Worm (Caenorhabditis elegans) whole organism, L4 larva: Measurements from ENCODE around the gene Y41E3.18.

Source experiments
- D1046.2 ChIP-seq: fragments of 200-800 bp; sonication (Bioruptor generic); IDR thresholded peaks from 2 replicates; pipeline ENCODE4 v1.3.6; 2022; ENCODE audit warnings: missing genetic modification characterization, missing compliant biosample characterization
- F10B5.3 ChIP-seq: sonication (generic microtip); optimal IDR thresholded peaks from 2 replicates; lab custom pipeline; 2016; ENCODE audit warnings: mild to moderate bottlenecking, missing genetic modification characterization, missing compliant biosample characterization
- F26F4.8 ChIP-seq: fragments of 200-800 bp; sonication (Bioruptor generic); conservative IDR thresholded peaks from 2 replicates; pipeline ENCODE4 v1.3.6; 2022; ENCODE audit warnings: missing genetic modification characterization, missing compliant biosample characterization
- F49E8.2 ChIP-seq: sonication (generic microtip); optimal IDR thresholded peaks from 2 replicates; lab custom pipeline; 2016; ENCODE audit warnings: missing compliant biosample characterization, mild to moderate bottlenecking, missing genetic modification characterization, borderline replicate concordance
- T26A8.4 ChIP-seq: fragments of 200-800 bp; sonication (Bioruptor generic); IDR thresholded peaks from 2 replicates; pipeline ENCODE4 v1.3.6; 2022; ENCODE audit warnings: missing genetic modification characterization, missing compliant biosample characterization
- Y5F2A.4 ChIP-seq: fragments of 200-800 bp; sonication (Bioruptor generic); optimal IDR thresholded peaks from 2 replicates; lab custom pipeline; 2018; ENCODE audit warnings: mild to moderate bottlenecking, missing genetic modification characterization, missing compliant biosample characterization
- ZK546.5 ChIP-seq, 2 experiments: sonication (generic microtip); optimal IDR thresholded peaks; 2 replicates each; lab custom pipeline; 2017; ENCODE audit warnings: missing biosample characterization in 2 of 2, missing genetic modification characterization in 2 of 2
- aha-1 ChIP-seq: fragments of 150-350 bp; peaks from one replicate; lab custom pipeline; 2014; ENCODE audit warnings: missing biosample characterization, missing genetic modification characterization
- aly-2 ChIP-seq: sonication (generic microtip); optimal IDR thresholded peaks from 2 replicates; lab custom pipeline; 2018; ENCODE audit warnings: missing biosample characterization, missing genetic modification characterization
- ceh-32 ChIP-seq: sonication (generic microtip); optimal IDR thresholded peaks from 2 replicates; lab custom pipeline; 2016; ENCODE audit warnings: mild to moderate bottlenecking, missing genetic modification characterization, missing compliant biosample characterization; ENCODE audit not compliant: poor library complexity
- ceh-62 ChIP-seq: sonication (generic microtip); optimal IDR thresholded peaks from 2 replicates; lab custom pipeline; 2017; ENCODE audit warnings: missing biosample characterization, missing genetic modification characterization
- ces-1 ChIP-seq: fragments of 150-350 bp; sonication (generic microtip); optimal IDR thresholded peaks from 4 replicates; lab custom pipeline; 2014; ENCODE audit warnings: missing biosample characterization, missing genetic modification reagents, missing genetic modification characterization
- cey-2 ChIP-seq: sonication (generic microtip); optimal IDR thresholded peaks from 3 replicates; lab custom pipeline; 2017; ENCODE audit warnings: missing genetic modification characterization, mild to moderate bottlenecking, missing compliant biosample characterization, antibody characterized with exemption, borderline replicate concordance; ENCODE audit not compliant: insufficient read depth
- daf-19 ChIP-seq: fragments of 200-800 bp; sonication (Bioruptor generic); conservative IDR thresholded peaks from 2 replicates; pipeline ENCODE4 v1.3.6; 2022; ENCODE audit warnings: missing genetic modification characterization, missing compliant biosample characterization
- dmd-8 ChIP-seq: fragments of 200-800 bp; sonication (Bioruptor generic); IDR thresholded peaks from 2 replicates; pipeline ENCODE4 v1.3.6; 2022; ENCODE audit warnings: missing genetic modification characterization, missing compliant biosample characterization
- duxl-1 ChIP-seq: sonication (generic microtip); optimal IDR thresholded peaks from 2 replicates; lab custom pipeline; 2016; ENCODE audit warnings: mild to moderate bottlenecking, missing genetic modification characterization, moderate library complexity, missing compliant biosample characterization; ENCODE audit not compliant: poor library complexity
- egl-43 ChIP-seq: fragments of 200-800 bp; sonication (Bioruptor generic); IDR thresholded peaks from 2 replicates; pipeline ENCODE4 v1.3.6; 2022; ENCODE audit warnings: missing genetic modification reagents, missing genetic modification characterization, missing compliant biosample characterization
- hif-1 ChIP-seq, 2 experiments: sonication (generic microtip); optimal IDR thresholded peaks; 2 replicates each; lab custom pipeline; 2016 to 2017; ENCODE audit warnings: missing compliant biosample characterization in 2 of 2, missing genetic modification characterization in 2 of 2, missing genetic modification reagents in 2 of 2, missing genotype in 2 of 2, mild to moderate bottlenecking in 1 of 2
- hlh-11 ChIP-seq: fragments of 200-800 bp; sonication (Bioruptor generic); optimal IDR thresholded peaks from 2 replicates; lab custom pipeline; 2018; ENCODE audit warnings: mild to moderate bottlenecking, missing genetic modification characterization, missing compliant biosample characterization
- hlh-30 ChIP-seq: sonication (generic microtip); optimal IDR thresholded peaks from 2 replicates; lab custom pipeline; 2017; ENCODE audit warnings: antibody characterized with exemption, mild to moderate bottlenecking, missing genetic modification characterization, missing compliant biosample characterization; ENCODE audit not compliant: insufficient read depth
- hmg-1.1 ChIP-seq: fragments of 200-800 bp; sonication (Bioruptor generic); IDR thresholded peaks from 2 replicates; pipeline ENCODE4 v1.3.6; 2022; ENCODE audit warnings: missing genetic modification reagents, missing genetic modification characterization, missing compliant biosample characterization
- lin-1 ChIP-seq: fragments of 200-800 bp; sonication (Bioruptor generic); IDR thresholded peaks from 2 replicates; pipeline ENCODE4 v1.3.6; 2022; ENCODE audit warnings: missing genetic modification reagents, missing genetic modification characterization, missing compliant biosample characterization
- lin-13 ChIP-seq: fragments of 150-350 bp; optimal IDR thresholded peaks from 2 replicates; lab custom pipeline; 2014; ENCODE audit warnings: missing biosample characterization, missing genetic modification reagents, missing genetic modification characterization
- lin-38 ChIP-seq: fragments of 200-800 bp; sonication (Bioruptor generic); IDR thresholded peaks from 2 replicates; pipeline ENCODE4 v1.3.6; 2022; ENCODE audit warnings: missing genetic modification reagents, missing genetic modification characterization, missing compliant biosample characterization
- madf-5 ChIP-seq, 2 experiments: fragments of 200-800 bp; sonication (Bioruptor generic); IDR thresholded peaks; 2 replicates each; pipeline ENCODE4 v1.3.6; 2022; ENCODE audit warnings: missing compliant biosample characterization in 2 of 2, missing genetic modification characterization in 2 of 2
- mdt-29 ChIP-seq: fragments of 200-800 bp; sonication (Bioruptor generic); IDR thresholded peaks from 2 replicates; pipeline ENCODE4 v1.3.6; 2022; ENCODE audit warnings: missing genetic modification reagents, missing genetic modification characterization, missing compliant biosample characterization
- mes-2 ChIP-seq: sonication (generic microtip); optimal IDR thresholded peaks from 2 replicates; lab custom pipeline; 2016; ENCODE audit warnings: missing genotype, mild to moderate bottlenecking, missing genetic modification characterization, missing compliant biosample characterization; ENCODE audit not compliant: poor library complexity, severe bottlenecking
- mxl-3 ChIP-seq: fragments of 200-800 bp; sonication (Bioruptor generic); optimal IDR thresholded peaks from 2 replicates; lab custom pipeline; 2018; ENCODE audit warnings: mild to moderate bottlenecking, missing genetic modification characterization, missing compliant biosample characterization
- nhr-11 ChIP-seq: fragments of 150-350 bp; optimal IDR thresholded peaks from 2 replicates; lab custom pipeline; 2014; ENCODE audit warnings: missing biosample characterization, missing genetic modification characterization
- nhr-111 ChIP-seq: fragments of 200-800 bp; sonication (Bioruptor generic); optimal IDR thresholded peaks from 2 replicates; lab custom pipeline; 2018; ENCODE audit warnings: mild to moderate bottlenecking, missing genetic modification characterization, missing compliant biosample characterization
- nhr-6 ChIP-seq: fragments of 150-350 bp; optimal IDR thresholded peaks from 2 replicates; lab custom pipeline; 2014; ENCODE audit warnings: missing biosample characterization, missing genetic modification characterization
- nhr-77 ChIP-seq: fragments of 150-350 bp; optimal IDR thresholded peaks from 2 replicates; lab custom pipeline; 2014; ENCODE audit warnings: missing biosample characterization, missing genetic modification characterization
- php-3 ChIP-seq: fragments of 200-800 bp; sonication (Bioruptor generic); IDR thresholded peaks from 2 replicates; pipeline ENCODE4 v1.3.6; 2022; ENCODE audit warnings: missing genetic modification reagents, missing genetic modification characterization, missing compliant biosample characterization
- saeg-2 ChIP-seq: fragments of 200-800 bp; sonication (Bioruptor generic); IDR thresholded peaks from 2 replicates; pipeline ENCODE4 v1.3.6; 2022; ENCODE audit warnings: missing genetic modification reagents, missing genetic modification characterization, missing compliant biosample characterization
- set-16 ChIP-seq: fragments of 200-800 bp; sonication (Bioruptor generic); IDR thresholded peaks from 2 replicates; pipeline ENCODE4 v1.3.6; 2022; ENCODE audit warnings: missing genetic modification reagents, missing genetic modification characterization, missing compliant biosample characterization
- snpc-1.2 ChIP-seq: fragments of 200-800 bp; sonication (Bioruptor generic); IDR thresholded peaks from 2 replicates; pipeline ENCODE4 v1.3.6; 2022; ENCODE audit warnings: missing genetic modification reagents, missing genetic modification characterization, missing compliant biosample characterization
- snpc-4 ChIP-seq: fragments of 150-350 bp; optimal IDR thresholded peaks from 2 replicates; lab custom pipeline; 2014; ENCODE audit warnings: missing biosample characterization, missing genetic modification characterization
- spr-1 ChIP-seq: sonication (generic microtip); optimal IDR thresholded peaks from 2 replicates; lab custom pipeline; 2016; ENCODE audit warnings: mild to moderate bottlenecking, missing genetic modification characterization, missing compliant biosample characterization
- tag-97 ChIP-seq: fragments of 200-800 bp; sonication (Bioruptor generic); IDR thresholded peaks from 2 replicates; pipeline ENCODE4 v1.3.6; 2022; ENCODE audit warnings: missing genetic modification characterization, missing compliant biosample characterization
- vab-7 ChIP-seq: fragments of 200-800 bp; sonication (Bioruptor generic); IDR thresholded peaks from 2 replicates; pipeline ENCODE4 v1.3.6; 2022; ENCODE audit warnings: missing genetic modification reagents, missing genetic modification characterization, missing compliant biosample characterization
- zag-1 ChIP-seq: fragments of 150-350 bp; optimal IDR thresholded peaks from 2 replicates; lab custom pipeline; 2014; ENCODE audit warnings: missing biosample characterization, missing genetic modification characterization
- ztf-11 ChIP-seq: fragments of 150-350 bp; optimal IDR thresholded peaks from 2 replicates; lab custom pipeline; 2014; ENCODE audit warnings: missing biosample characterization, missing genetic modification characterization

Y41E3.18 gene

ce11 chrIV:15049288-15050094 lies 16.1 kb downstream of the Y41E3.18 start (continued):
- TF ChIP-seq cey-2 (tag; lab: Kevin White, UChicago) (no peak), hif-1 (tag; optimal IDR thresholded peaks at IDR 0.05; lab: Kevin White, UChicago) (peak in 1 of 2 experiments; percentile 22), D1046.2 (GFP tag; lab: Robert Waterston, UW) (0 out of 2 replicates have a peak, but pooled peaks have one; percentile 9), lin-13 (GFP tag; lab: Kevin White, UChicago) (no peak), ceh-32 (tag; lab: Kevin White, UChicago) (no peak), zag-1 (tag; lab: Kevin White, UChicago) (no peak), aly-2 (tag; lab: Kevin White, UChicago) (peak; percentile 92), php-3 (no peak), vab-7 (GFP tag; lab: Robert Waterston, UW) (peak; percentile 37; the same call in 1 of the 2 replicates), nhr-77 (tag; lab: Kevin White, UChicago) (no peak), nhr-111 (GFP tag; lab: Kevin White, UChicago) (no peak), mes-2 (tag; lab: Kevin White, UChicago) (peak; percentile 30), ces-1 (GFP tag; lab: Kevin White, UChicago) (no peak), tag-97 (GFP tag; lab: Robert Waterston, UW) (0 out of 2 replicates have a peak, but pooled peaks have one; percentile 48), mdt-29 (no peak), daf-19 (GFP tag; lab: Robert Waterston, UW) (no peak), saeg-2 (GFP tag; lab: Robert Waterston, UW) (no peak), snpc-4 (tag; lab: Kevin White, UChicago) (no peak), hmg-1.1 (GFP tag; lab: Robert Waterston, UW) (peak; percentile 15; the same call in 1 of the 2 replicates), snpc-1.2 (GFP tag; lab: Robert Waterston, UW) (0 out of 2 replicates have a peak, but pooled peaks have one; percentile 32), egl-43 (GFP tag; lab: Robert Waterston, UW) (0 out of 2 replicates have a peak, but pooled peaks have one; percentile 8), duxl-1 (tag; lab: Kevin White, UChicago) (peak; percentile 6), nhr-6 (tag; lab: Kevin White, UChicago) (no peak), T26A8.4 (0 out of 2 replicates have a peak, but pooled peaks have one; percentile 25), spr-1 (no peak), ZK546.5 (tag; optimal IDR thresholded peaks at IDR 0.05; lab: Kevin White, UChicago) (no peak), hlh-11 (tag; lab: Kevin White, UChicago) (peak; percentile 5), mxl-3 (no peak)

- peak; percentile 54 for TF ChIP-seq snpc-1.2 (GFP tag; lab: Robert Waterston, UW)
- TF ChIP-seq lin-38, result peak; percentile 56
Observed at ce11 chrIV:15047940-15048339, 17.6 kb downstream of the Y41E3.18 start.

ce11 chrIV:15046162-15046561 lies 19.4 kb downstream of the Y41E3.18 start:
- TF ChIP-seq F26F4.8 (GFP tag; lab: Robert Waterston, UW), result no peak
- TF ChIP-seq hlh-30 (tag; lab: Kevin White, UChicago), result no peak
- 0 out of 2 replicates have a peak, but pooled peaks have one; percentile 7 for TF ChIP-seq hmg-1.1 (GFP tag; lab: Robert Waterston, UW)
- no peak for TF ChIP-seq cey-2 (tag; lab: Kevin White, UChicago)
- no peak for TF ChIP-seq F49E8.2 (tag; lab: Kevin White, UChicago)
- peak; percentile 57 for TF ChIP-seq aha-1 (tag; lab: Kevin White, UChicago)
- TF ChIP-seq set-16, result peak; percentile 78
- no peak for TF ChIP-seq F10B5.3 (tag; lab: Kevin White, UChicago)
- TF ChIP-seq lin-38, result no peak
- TF ChIP-seq dmd-8 (GFP tag; lab: Robert Waterston, UW), result no peak
- TF ChIP-seq php-3, result no peak
- no peak for TF ChIP-seq ztf-11 (tag; lab: Kevin White, UChicago)
- TF ChIP-seq nhr-11, result no peak
- TF ChIP-seq nhr-6 (tag; lab: Kevin White, UChicago), result no peak
- TF ChIP-seq ceh-62 (tag; lab: Kevin White, UChicago), result no peak
- TF ChIP-seq snpc-1.2 (GFP tag; lab: Robert Waterston, UW), result 0 out of 2 replicates have a peak, but pooled peaks have one; percentile 41
- TF ChIP-seq Y5F2A.4, result no peak
- 0 out of 4 replicates have a peak, but pooled peaks of 1 of the 2 experiments have one; percentile 1 for TF ChIP-seq madf-5 (GFP tag; IDR thresholded peaks at IDR 0.05; lab: Robert Waterston, UW)
- no peak for TF ChIP-seq mes-2 (tag; lab: Kevin White, UChicago)
- TF ChIP-seq lin-1, result no peak
